Worm (Caenorhabditis elegans) whole organism, L1 larva: ENCODE results near the gene Y45F3A.8.
A peak's percentile ranks its signal among the peaks of the same experiment; 100 is the strongest.

Source experiments
- C04F5.9 ChIP-seq: sonication (generic microtip); optimal IDR thresholded peaks from 2 replicates; lab custom pipeline; 2016; ENCODE audit warnings: missing genetic modification characterization, missing compliant biosample characterization
- C16A3.4 ChIP-seq: fragments of 150-350 bp; optimal IDR thresholded peaks from 2 replicates; lab custom pipeline; 2014; ENCODE audit warnings: missing biosample characterization, missing genetic modification characterization
- F16B12.6 ChIP-seq: fragments of 150-350 bp; optimal IDR thresholded peaks from 2 replicates; lab custom pipeline; 2014; ENCODE audit warnings: missing biosample characterization, missing genetic modification characterization
- alr-1 ChIP-seq: fragments of 200-800 bp; sonication (Bioruptor generic); optimal IDR thresholded peaks from 2 replicates; lab custom pipeline; 2018; ENCODE audit warnings: borderline replicate concordance, mild to moderate bottlenecking, missing genetic modification characterization, missing compliant biosample characterization
- aly-2 ChIP-seq: fragments of 150-350 bp; optimal IDR thresholded peaks from 2 replicates; lab custom pipeline; 2014; ENCODE audit warnings: missing biosample characterization, missing genetic modification characterization
- blmp-1 ChIP-seq: fragments of 150-350 bp; optimal IDR thresholded peaks from 2 replicates; lab custom pipeline; 2014; ENCODE audit warnings: missing biosample characterization, missing genetic modification characterization
- ceh-82 ChIP-seq, 3 experiments: fragments of 150-350 bp in 1 of 3; sonication (generic microtip) in 2 of 3; optimal IDR thresholded peaks; 2 replicates each; lab custom pipeline; 2014 to 2017; ENCODE audit warnings: missing biosample characterization in 3 of 3, missing genetic modification characterization in 3 of 3
- ceh-88 ChIP-seq: fragments of 200-800 bp; sonication (Bioruptor generic); IDR thresholded peaks from 2 replicates; pipeline ENCODE4 v1.3.6; 2022; ENCODE audit warnings: missing genetic modification characterization, missing compliant biosample characterization
- ceh-90 ChIP-seq: sonication (generic microtip); optimal IDR thresholded peaks from 2 replicates; lab custom pipeline; 2016; ENCODE audit warnings: missing genetic modification characterization, missing compliant biosample characterization
- dpl-1 ChIP-seq, 3 experiments: fragments of 150-350 bp in 2 of 3; sonication (generic microtip) in 1 of 3; optimal IDR thresholded peaks; 2 replicates each; lab custom pipeline; 2014 to 2017; ENCODE audit warnings: missing biosample characterization in 3 of 3, missing genetic modification characterization in 3 of 3, missing genetic modification reagents in 3 of 3
- dsc-1 ChIP-seq: sonication (generic microtip); optimal IDR thresholded peaks from 2 replicates; lab custom pipeline; 2016; ENCODE audit warnings: mild to moderate bottlenecking, missing genetic modification characterization, missing compliant biosample characterization
- efl-3 ChIP-seq: fragments of 200-800 bp; sonication (Bioruptor generic); optimal IDR thresholded peaks from 2 replicates; lab custom pipeline; 2018; ENCODE audit warnings: mild to moderate bottlenecking, missing genetic modification characterization, missing compliant biosample characterization
- egl-13 ChIP-seq: sonication (generic microtip); optimal IDR thresholded peaks from 2 replicates; lab custom pipeline; 2016; ENCODE audit warnings: missing genotype, missing genetic modification reagents, missing genetic modification characterization, missing compliant biosample characterization
- elt-2 ChIP-seq: sonication (generic microtip); optimal IDR thresholded peaks from 2 replicates; lab custom pipeline; 2016; ENCODE audit warnings: missing genetic modification characterization, mild to moderate bottlenecking, inconsistent platforms, missing compliant biosample characterization, missing genetic modification reagents
- elt-3 ChIP-seq, 6 experiments: fragments of 150-350 bp in 1 of 6; sonication (generic microtip); optimal IDR thresholded peaks; 2 replicates each; lab custom pipeline; 2017 to 2018; ENCODE audit warnings: missing biosample characterization in 6 of 6, missing genetic modification characterization in 6 of 6, inconsistent platforms in 1 of 6
- ets-5 ChIP-seq: fragments of 200-800 bp; sonication (Bioruptor generic); IDR thresholded peaks from 2 replicates; pipeline ENCODE4 v1.3.6; 2022; ENCODE audit warnings: missing genetic modification characterization, missing compliant biosample characterization
- fkh-10 ChIP-seq: sonication (generic microtip); optimal IDR thresholded peaks from 2 replicates; lab custom pipeline; 2017; ENCODE audit warnings: missing biosample characterization, missing genetic modification reagents, missing genetic modification characterization
- fkh-4 ChIP-seq: sonication (generic microtip); optimal IDR thresholded peaks from 2 replicates; lab custom pipeline; 2016; ENCODE audit warnings: missing compliant biosample characterization, missing genetic modification characterization, borderline replicate concordance
- fos-1 ChIP-seq: fragments of 150-350 bp; optimal IDR thresholded peaks from 2 replicates; lab custom pipeline; 2014; ENCODE audit warnings: missing biosample characterization, missing genetic modification characterization
- grh-1 ChIP-seq: fragments of 200-800 bp; sonication (Bioruptor generic); IDR thresholded peaks from 2 replicates; pipeline ENCODE4 v1.3.6; 2022; ENCODE audit warnings: missing genetic modification reagents, missing genetic modification characterization, missing compliant biosample characterization
- hpl-2 ChIP-seq: fragments of 150-350 bp; optimal IDR thresholded peaks from 2 replicates; lab custom pipeline; 2014; ENCODE audit warnings: missing biosample characterization, missing genetic modification reagents, missing genetic modification characterization
- irx-1 ChIP-seq: sonication (generic microtip); optimal IDR thresholded peaks from 2 replicates; lab custom pipeline; 2016; ENCODE audit warnings: missing genetic modification characterization, missing compliant biosample characterization
- jun-1 ChIP-seq: fragments of 150-350 bp; optimal IDR thresholded peaks from 2 replicates; lab custom pipeline; 2014; ENCODE audit warnings: missing biosample characterization, missing genetic modification reagents, missing genetic modification characterization
- lin-13 ChIP-seq: fragments of 150-350 bp; optimal IDR thresholded peaks from 2 replicates; lab custom pipeline; 2014; ENCODE audit warnings: missing biosample characterization, missing genetic modification reagents, missing genetic modification characterization
- lin-15B ChIP-seq: fragments of 150-350 bp; sonication (generic microtip); optimal IDR thresholded peaks from 3 replicates; lab custom pipeline; 2014; ENCODE audit warnings: missing biosample characterization, missing genetic modification characterization
- lin-35 ChIP-seq, 2 experiments: fragments of 150-350 bp; optimal IDR thresholded peaks; 2 replicates each; lab custom pipeline; 2014; ENCODE audit warnings: missing biosample characterization in 2 of 2, missing genetic modification characterization in 2 of 2, missing genetic modification reagents in 2 of 2
- lin-39 ChIP-seq: fragments of 150-350 bp; optimal IDR thresholded peaks from 2 replicates; lab custom pipeline; 2014; ENCODE audit warnings: missing biosample characterization, missing genetic modification reagents, missing genetic modification characterization
- lir-3 ChIP-seq: sonication (generic microtip); optimal IDR thresholded peaks from 2 replicates; lab custom pipeline; 2016; ENCODE audit warnings: mild to moderate bottlenecking, missing genetic modification characterization, moderate library complexity, missing compliant biosample characterization; ENCODE audit not compliant: poor library complexity
- mab-9 ChIP-seq: fragments of 200-800 bp; sonication (Bioruptor generic); IDR thresholded peaks from 2 replicates; pipeline ENCODE4 v1.3.6; 2022; ENCODE audit warnings: missing genetic modification reagents, missing genetic modification characterization, missing compliant biosample characterization
- mdl-1 ChIP-seq, 2 experiments: fragments of 150-350 bp; optimal IDR thresholded peaks; 2 replicates each; lab custom pipeline; 2014 to 2017; ENCODE audit warnings: missing biosample characterization in 2 of 2, missing genetic modification characterization in 2 of 2, inconsistent platforms in 1 of 2
- nhr-11 ChIP-seq: fragments of 150-350 bp; optimal IDR thresholded peaks from 2 replicates; lab custom pipeline; 2014; ENCODE audit warnings: missing biosample characterization, missing genetic modification characterization
- nhr-19 ChIP-seq: fragments of 200-800 bp; sonication (Bioruptor generic); conservative IDR thresholded peaks from 2 replicates; pipeline ENCODE4 v1.3.6; 2022; ENCODE audit warnings: missing genetic modification characterization, missing compliant biosample characterization
- nhr-20 ChIP-seq: sonication (generic microtip); optimal IDR thresholded peaks from 2 replicates; lab custom pipeline; 2016; ENCODE audit warnings: mild to moderate bottlenecking, missing genetic modification characterization, missing compliant biosample characterization
- nhr-28 ChIP-seq: fragments of 150-350 bp; optimal IDR thresholded peaks from 2 replicates; lab custom pipeline; 2014; ENCODE audit warnings: missing biosample characterization, missing genetic modification characterization
- nhr-76 ChIP-seq: sonication (generic microtip); optimal IDR thresholded peaks from 2 replicates; lab custom pipeline; 2017; ENCODE audit warnings: missing biosample characterization, missing genetic modification characterization
- nhr-84 ChIP-seq: sonication (generic microtip); optimal IDR thresholded peaks from 2 replicates; lab custom pipeline; 2017; ENCODE audit warnings: missing biosample characterization, missing genetic modification characterization
- nhr-85 ChIP-seq: sonication (generic microtip); peaks from one replicate; lab custom pipeline; 2016; ENCODE audit warnings: missing genetic modification characterization, inconsistent platforms, missing compliant biosample characterization
- pax-3 ChIP-seq: fragments of 200-800 bp; sonication (Bioruptor generic); optimal IDR thresholded peaks from 2 replicates; lab custom pipeline; 2018; ENCODE audit warnings: mild to moderate bottlenecking, missing genetic modification characterization, moderate library complexity, missing compliant biosample characterization
- pqm-1 ChIP-seq: sonication (generic microtip); optimal IDR thresholded peaks from 3 replicates; lab custom pipeline; 2017; ENCODE audit warnings: missing biosample characterization, missing genetic modification characterization
- sox-4 ChIP-seq: sonication (generic microtip); optimal IDR thresholded peaks from 2 replicates; lab custom pipeline; 2016; ENCODE audit warnings: missing genetic modification characterization, missing compliant biosample characterization
- sptf-1 ChIP-seq: fragments of 150-350 bp; optimal IDR thresholded peaks from 2 replicates; lab custom pipeline; 2014; ENCODE audit warnings: missing biosample characterization, missing genetic modification characterization
- sup-37 ChIP-seq: fragments of 200-800 bp; sonication (Bioruptor generic); optimal IDR thresholded peaks from 2 replicates; lab custom pipeline; 2018; ENCODE audit warnings: mild to moderate bottlenecking, missing genetic modification characterization, missing compliant biosample characterization
- unc-130 ChIP-seq: fragments of 150-350 bp; optimal IDR thresholded peaks from 2 replicates; lab custom pipeline; 2017; ENCODE audit warnings: missing biosample characterization, missing genetic modification characterization, inconsistent platforms
- unc-30 ChIP-seq: sonication (generic microtip); optimal IDR thresholded peaks from 2 replicates; lab custom pipeline; 2017; ENCODE audit warnings: missing biosample characterization, missing genetic modification characterization
- unc-62 ChIP-seq: fragments of 150-350 bp; optimal IDR thresholded peaks from 2 replicates; lab custom pipeline; 2014; ENCODE audit warnings: missing biosample characterization, missing genetic modification reagents, missing genetic modification characterization
- unc-86 ChIP-seq: sonication (generic microtip); optimal IDR thresholded peaks from 2 replicates; lab custom pipeline; 2016; ENCODE audit warnings: missing genetic modification characterization, missing compliant biosample characterization
- unc-98 ChIP-seq: fragments of 200-800 bp; sonication (Bioruptor generic); IDR thresholded peaks from 2 replicates; pipeline ENCODE4 v1.3.6; 2022; ENCODE audit warnings: missing genetic modification characterization, missing compliant biosample characterization
- zag-1 ChIP-seq: fragments of 150-350 bp; optimal IDR thresholded peaks from 2 replicates; lab custom pipeline; 2014; ENCODE audit warnings: missing biosample characterization, missing genetic modification characterization
- zip-4 ChIP-seq: fragments of 200-800 bp; sonication (Bioruptor generic); optimal IDR thresholded peaks from 2 replicates; lab custom pipeline; 2018; ENCODE audit warnings: mild to moderate bottlenecking, missing genetic modification characterization, moderate library complexity, missing compliant biosample characterization
- ztf-11 ChIP-seq, 2 experiments: sonication (generic microtip); optimal IDR thresholded peaks; 2 replicates each; lab custom pipeline; 2016 to 2017; ENCODE audit warnings: missing genetic modification characterization in 2 of 2, missing biosample characterization in 1 of 2, missing compliant biosample characterization in 1 of 2

Y45F3A.8 gene

DNA sequence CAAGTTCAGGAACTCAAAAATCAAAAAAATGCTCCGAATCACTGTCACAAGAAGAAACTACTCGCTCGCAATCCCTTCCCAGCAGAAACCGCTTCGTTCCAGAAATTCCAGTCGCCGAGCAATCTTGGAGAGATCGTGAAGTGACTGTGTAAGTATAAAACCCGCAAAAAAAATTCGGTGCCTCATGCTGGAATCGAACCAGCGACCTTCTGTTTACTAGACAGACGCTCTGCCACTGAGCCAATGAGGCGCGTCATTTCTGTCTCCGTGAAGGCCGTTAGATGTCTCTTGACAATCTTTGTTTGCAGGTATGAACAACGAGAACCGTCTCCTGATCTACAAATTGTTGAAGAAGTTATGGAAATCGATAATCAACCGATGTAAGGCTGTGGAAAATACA, 31.9 kb upstream of the Y45F3A.8 start (continued):
- TF ChIP-seq nhr-84 (tag; lab: Kevin White, UChicago), result no peak
- TF ChIP-seq nhr-85 (tag; lab: Kevin White, UChicago), result peak; percentile 79
- no peak for TF ChIP-seq blmp-1 (tag; lab: Kevin White, UChicago)
- no peak for TF ChIP-seq efl-3 (GFP tag; lab: Kevin White, UChicago)
- TF ChIP-seq ets-5 (GFP tag; lab: Robert Waterston, UW), result no peak

ce11 chrIII:10621208-10621607, 28.6 kb upstream of the Y45F3A.8 start, which contains the start of the genes lron-10 and hpr-9:
lron-10 (minus strand) TSS chrIII:10621369.
hpr-9 (plus strand) TSS chrIII:10621551.
- TF ChIP-seq unc-98 (GFP tag; lab: Robert Waterston, UW) (peak; percentile 71), ceh-90 (tag; lab: Kevin White, UChicago) (peak; percentile 93), aly-2 (tag; lab: Kevin White, UChicago) (peak; percentile 49), nhr-84 (tag; lab: Kevin White, UChicago) (no peak), blmp-1 (tag; lab: Kevin White, UChicago) (peak; percentile 91), irx-1 (peak; percentile 97), elt-3 (tag; optimal IDR thresholded peaks at IDR 0.05; lab: Kevin White, UChicago) (peak in 2 of 6 experiments; percentile 73 to 85), efl-3 (GFP tag; lab: Kevin White, UChicago) (peak; percentile 77), lin-13 (peak; percentile 77), ztf-11 (tag; optimal IDR thresholded peaks at IDR 0.05; lab: Kevin White, UChicago) (peak in 1 of 2 experiments; percentile 96), pax-3 (tag; lab: Kevin White, UChicago) (peak; percentile 93), egl-13 (tag; lab: Kevin White, UChicago) (peak; percentile 85), C16A3.4 (tag; lab: Kevin White, UChicago) (peak; percentile 70), zag-1 (tag; lab: Kevin White, UChicago) (no peak), nhr-28 (tag; lab: Kevin White, UChicago) (no peak), fkh-4 (peak; percentile 98), sox-4 (tag; lab: Kevin White, UChicago) (peak; percentile 94), C04F5.9 (peak; percentile 93), zip-4 (GFP tag; lab: Kevin White, UChicago) (peak; percentile 50), ceh-82 (tag; optimal IDR thresholded peaks at IDR 0.05; lab: Kevin White, UChicago) (peak in 2 of 3 experiments; percentile 36 to 66), mdl-1 (tag; optimal IDR thresholded peaks at IDR 0.05; lab: Kevin White, UChicago) (peak in 1 of 2 experiments; percentile 77), lir-3 (tag; lab: Kevin White, UChicago) (peak; percentile 97), unc-30 (tag; lab: Kevin White, UChicago) (no peak), lin-39 (tag; lab: Kevin White, UChicago) (peak; percentile 58), lin-35 (GFP tag; optimal IDR thresholded peaks at IDR 0.05; lab: Kevin White, UChicago) (peak; percentile 78 to 90), lin-15B (tag; lab: Kevin White, UChicago) (peak; percentile 27), pqm-1 (tag; lab: Kevin White, UChicago) (no peak), alr-1 (tag; lab: Kevin White, UChicago) (no peak), mab-9 (peak; percentile 90), nhr-76 (tag; lab: Kevin White, UChicago) (no peak), ceh-88 (GFP tag; lab: Robert Waterston, UW) (peak; percentile 61; the same call in 1 of the 2 replicates), unc-130 (tag; lab: Kevin White, UChicago) (peak; percentile 52), grh-1 (GFP tag; lab: Robert Waterston, UW) (peak; percentile 90), jun-1 (tag; lab: Kevin White, UChicago) (peak; percentile 28), fos-1 (tag; lab: Kevin White, UChicago) (peak; percentile 13), fkh-10 (GFP tag; lab: Kevin White, UChicago) (no peak), sptf-1 (tag; lab: Kevin White, UChicago) (no peak), sup-37 (GFP tag; lab: Kevin White, UChicago) (peak; percentile 47), dsc-1 (peak; percentile 89), nhr-11 (tag; lab: Kevin White, UChicago) (no peak), F16B12.6 (tag; lab: Kevin White, UChicago) (peak; percentile 45), nhr-19 (peak; percentile 87), hpl-2 (GFP tag; lab: Kevin White, UChicago) (peak; percentile 17), unc-62 (GFP tag; lab: Kevin White, UChicago) (no peak), unc-86 (tag; lab: Kevin White, UChicago) (peak; percentile 70), dpl-1 (GFP tag; optimal IDR thresholded peaks at IDR 0.05; lab: Kevin White, UChicago) (peak; percentile 76 to 85 (median 82)), nhr-20 (tag; lab: Kevin White, UChicago) (peak; percentile 91), elt-2 (tag; lab: Kevin White, UChicago) (peak; percentile 70)
